Worm (Caenorhabditis elegans) whole organism, L3 larva: ENCODE data around the gene C53C11.1.
A peak's percentile ranks its signal among the peaks of the same experiment; 100 is the strongest.

Experiments used
- aly-2 ChIP-seq: fragments of 150-350 bp; optimal IDR thresholded peaks from 2 replicates; lab custom pipeline; 2014; ENCODE audit warnings: missing biosample characterization, missing genetic modification characterization
- ama-1 ChIP-seq: fragments of 150-350 bp; optimal IDR thresholded peaks from 2 replicates; lab custom pipeline; 2018
- egl-27 ChIP-seq: sonication (generic microtip); optimal IDR thresholded peaks from 4 replicates; lab custom pipeline; 2017; ENCODE audit warnings: missing biosample characterization, missing genetic modification reagents, missing genetic modification characterization
- elt-1 ChIP-seq: fragments of 150-350 bp; optimal IDR thresholded peaks from 2 replicates; lab custom pipeline; 2014; ENCODE audit warnings: missing biosample characterization, missing genetic modification characterization
- fos-1 ChIP-seq: fragments of 150-350 bp; optimal IDR thresholded peaks from 2 replicates; lab custom pipeline; 2014; ENCODE audit warnings: missing biosample characterization, missing genetic modification characterization
- lin-39 ChIP-seq: fragments of 150-350 bp; optimal IDR thresholded peaks from 2 replicates; lab custom pipeline; 2018; ENCODE audit warnings: missing biosample characterization, missing genetic modification reagents, missing genetic modification characterization
- nhr-12 ChIP-seq: fragments of 150-350 bp; optimal IDR thresholded peaks from 2 replicates; lab custom pipeline; 2014; ENCODE audit warnings: missing biosample characterization, missing genetic modification characterization
- nhr-23 ChIP-seq: fragments of 150-350 bp; optimal IDR thresholded peaks from 2 replicates; lab custom pipeline; 2014; ENCODE audit warnings: missing biosample characterization, missing genetic modification reagents, missing genetic modification characterization
- nhr-237 ChIP-seq: fragments of 150-350 bp; optimal IDR thresholded peaks from 2 replicates; lab custom pipeline; 2014; ENCODE audit warnings: missing biosample characterization, missing genetic modification characterization
- nhr-28 ChIP-seq: fragments of 150-350 bp; optimal IDR thresholded peaks from 2 replicates; lab custom pipeline; 2014; ENCODE audit warnings: missing biosample characterization, missing genetic modification characterization
- snpc-4 ChIP-seq: fragments of 150-350 bp; optimal IDR thresholded peaks from 2 replicates; lab custom pipeline; 2014; ENCODE audit warnings: missing biosample characterization, missing genetic modification characterization
- unc-39 ChIP-seq: sonication (generic microtip); optimal IDR thresholded peaks from 4 replicates; lab custom pipeline; 2017; ENCODE audit warnings: missing biosample characterization, missing genetic modification characterization
- unc-62 ChIP-seq: fragments of 150-350 bp; sonication (generic microtip); optimal IDR thresholded peaks from 4 replicates; lab custom pipeline; 2014; ENCODE audit warnings: missing biosample characterization, missing genetic modification reagents, missing genetic modification characterization
- ztf-4 ChIP-seq: fragments of 150-350 bp; optimal IDR thresholded peaks from 2 replicates; lab custom pipeline; 2014; ENCODE audit warnings: missing biosample characterization, missing genetic modification characterization

DNA sequence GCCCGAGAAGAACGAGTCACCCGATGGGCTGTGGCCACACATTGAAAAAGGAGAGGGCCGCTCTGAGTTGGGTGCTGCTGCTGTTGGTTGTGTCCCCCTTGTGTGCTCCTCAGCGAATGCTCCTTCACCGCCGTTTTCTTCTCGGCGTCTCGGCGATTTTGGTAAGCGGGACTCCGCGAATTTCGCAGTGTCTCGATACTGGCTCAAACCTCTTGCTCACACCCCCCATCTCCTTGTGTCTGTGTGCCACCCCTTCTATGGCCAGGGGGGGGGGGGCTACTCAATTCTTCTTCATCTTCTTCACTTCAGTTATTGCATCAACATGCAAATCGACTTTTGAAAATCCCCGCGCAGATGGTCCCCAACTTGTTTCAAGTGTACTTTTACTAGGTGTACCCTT is 25.6 kb upstream of the C53C11.1 start:
- TF ChIP-seq nhr-28 (tag; lab: Kevin White, UChicago), result no peak
- no peak for TF ChIP-seq aly-2 (tag; lab: Kevin White, UChicago)
- peak; percentile 81 for TF ChIP-seq lin-39 (tag; lab: Kevin White, UChicago)
- TF ChIP-seq nhr-12 (tag; lab: Kevin White, UChicago), result no peak
- no peak for TF ChIP-seq fos-1
- peak; percentile 16 for TF ChIP-seq unc-62
- TF ChIP-seq snpc-4 (tag; lab: Kevin White, UChicago), result no peak
- no peak for TF ChIP-seq ztf-4 (tag; lab: Kevin White, UChicago)
- no peak for TF ChIP-seq ama-1 (lab: Kevin White, UChicago)
- no peak for TF ChIP-seq egl-27
- no peak for TF ChIP-seq elt-1
- no peak for TF ChIP-seq nhr-23 (tag; lab: Kevin White, UChicago)
- no peak for TF ChIP-seq nhr-237 (tag; lab: Kevin White, UChicago)
- TF ChIP-seq unc-39, result no peak
